Fruit fly (Drosophila melanogaster): ENCODE measurements around the gene CG32808.

DNA sequence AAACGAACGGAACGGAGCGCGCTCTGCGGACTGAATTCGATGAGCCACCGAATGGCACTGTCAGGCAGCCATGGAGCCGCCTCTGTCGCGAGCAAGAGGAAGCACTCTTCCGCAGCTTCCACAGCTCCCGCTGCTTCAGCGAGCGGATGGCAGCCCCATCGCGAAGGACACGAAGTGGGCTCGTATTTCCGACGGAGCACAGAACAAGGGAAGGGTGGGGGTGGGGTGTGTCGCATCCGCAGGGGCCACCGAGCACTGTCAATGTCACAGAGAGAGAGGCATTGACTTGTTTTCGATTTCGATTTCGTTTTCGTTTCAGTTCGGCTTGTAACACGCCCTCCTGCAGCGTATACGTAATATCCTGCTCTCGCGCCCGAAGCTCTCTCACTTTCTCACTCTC, 38.1 kb upstream of the CG32808 start, which contains the start of gene Nmdar2:
- TF ChIP-seq ey (GFP tag; optimal IDR thresholded peaks at IDR 0.05), result no peak
- no peak for TF ChIP-seq sage (GFP tag; optimal IDR thresholded peaks at IDR 0.05)
- no peak for TF ChIP-seq lola (GFP tag; optimal IDR thresholded peaks at IDR 0.05)
- TF ChIP-seq OdsH (GFP tag; optimal IDR thresholded peaks at IDR 0.05), result no peak

Measured in whole organism, wandering third instar larva.